Worm (Caenorhabditis elegans): Measurements from ENCODE around the gene F46H5.4.
A peak's percentile ranks its signal among the peaks of the same experiment; 100 is the strongest.

- TF ChIP-seq ztf-18 (tag; optimal IDR thresholded peaks at IDR 0.05) = peak; percentile 66
- no peak for TF ChIP-seq F57A8.1 (GFP tag; optimal IDR thresholded peaks at IDR 0.05)
- TF ChIP-seq nfya-1 (tag; optimal IDR thresholded peaks at IDR 0.05; ENCODE audit: borderline replicate concordance, insufficient read depth) = no peak
- TF ChIP-seq hlh-12 (tag; optimal IDR thresholded peaks at IDR 0.05) = no peak
- TF ChIP-seq unc-130 (GFP tag; optimal IDR thresholded peaks at IDR 0.05) = no peak
- TF ChIP-seq unc-62 (GFP tag; optimal IDR thresholded peaks at IDR 0.05) = peak; percentile 20
Observed at ce11 chrX:7264591-7265306, 10.3 kb upstream of the F46H5.4 start.
